Worm (Caenorhabditis elegans) whole organism, early embryonic: Measurements from ENCODE around the gene str-166.

Source experiments
- ama-1 ChIP-seq: fragments of 150-350 bp; optimal IDR thresholded peaks from 2 replicates; lab custom pipeline; 2014
- flt-1 ChIP-seq: fragments of 200-800 bp; sonication (Bioruptor generic); IDR thresholded peaks from 2 replicates; pipeline ENCODE4 v1.3.6; 2022; ENCODE audit warnings: missing genetic modification characterization, missing compliant biosample characterization
- pes-1 ChIP-seq: fragments of 200-800 bp; sonication (Bioruptor generic); IDR thresholded peaks from 2 replicates; pipeline ENCODE4 v1.3.6; 2022; ENCODE audit warnings: missing genetic modification reagents, missing genetic modification characterization, missing compliant biosample characterization

ce11 chrIV:4903961-4904360 lies 19.9 kb downstream of the str-166 start, which contains the start of gene str-161:
- no peak for TF ChIP-seq flt-1 (GFP tag; lab: Robert Waterston, UW)
- no peak for TF ChIP-seq ama-1 (lab: Kevin White, UChicago)
- TF ChIP-seq pes-1 (GFP tag; lab: Robert Waterston, UW): no peak
